Worm (Caenorhabditis elegans): Measurements from ENCODE around the gene ZK1128.3.

- TF ChIP-seq ztf-6 (GFP tag; IDR thresholded peaks at IDR 0.05) (no peak), lin-35 (GFP tag; optimal IDR thresholded peaks at IDR 0.05) (no peak)
These were observed 40.6 kb downstream of the ZK1128.3 start, which contains the start of gene T16G12.9 for ce11 chrIII:10078151-10078550.
